1 worm cellular context compared by ENCODE assay signal in genomic region chrII:10861723-10862486, ce11.
TF ChIP-seq lines count a peak whose summit lies in the region.

No protein-coding gene starts in this region.

TF ChIP-seq in whole organism, L1 larva, 84 proteins besides CTCF, POLR2A, EP300 and RAD21 (continued from another document):
- TF ChIP-seq zag-1 (tag; optimal IDR thresholded peaks at IDR 0.05; lab: Kevin White, UChicago) (no peak), nhr-85 (tag; lab: Kevin White, UChicago) (peak; percentile 74), dsc-1 (tag; optimal IDR thresholded peaks at IDR 0.05; lab: Kevin White, UChicago) (no peak), snu-23 (GFP tag; optimal IDR thresholded peaks at IDR 0.05; lab: Kevin White, UChicago) (no peak), sox-4 (tag; optimal IDR thresholded peaks at IDR 0.05; lab: Kevin White, UChicago) (no peak), unc-98 (GFP tag; IDR thresholded peaks at IDR 0.05; lab: Robert Waterston, UW) (no peak), unc-30 (tag; optimal IDR thresholded peaks at IDR 0.05; lab: Kevin White, UChicago) (no peak), mab-9 (GFP tag; IDR thresholded peaks at IDR 0.05; lab: Robert Waterston, UW) (no peak), ama-1 (optimal IDR thresholded peaks at IDR 0.05; lab: Kevin White, UChicago) (no peak), lin-14 (GFP tag; optimal IDR thresholded peaks at IDR 0.05; lab: Kevin White, UChicago) (peak; percentile 34), tlp-1 (tag; optimal IDR thresholded peaks at IDR 0.05; lab: Kevin White, UChicago) (no peak), lsy-2 (tag; optimal IDR thresholded peaks at IDR 0.05; lab: Kevin White, UChicago) (no peak), grh-1 (GFP tag; IDR thresholded peaks at IDR 0.05; lab: Robert Waterston, UW) (peak; percentile 62), vab-15 (tag; optimal IDR thresholded peaks at IDR 0.05; lab: Kevin White, UChicago) (no peak), sup-37 (GFP tag; optimal IDR thresholded peaks at IDR 0.05; lab: Kevin White, UChicago) (no peak), C34B4.2 (tag; optimal IDR thresholded peaks at IDR 0.05; lab: Kevin White, UChicago) (no peak), unc-86 (tag; optimal IDR thresholded peaks at IDR 0.05; lab: Kevin White, UChicago) (no peak), ceh-90 (tag; optimal IDR thresholded peaks at IDR 0.05; lab: Kevin White, UChicago) (no peak), jun-1 (tag; optimal IDR thresholded peaks at IDR 0.05; lab: Kevin White, UChicago) (no peak), egl-27 (tag; optimal IDR thresholded peaks at IDR 0.05; lab: Kevin White, UChicago) (no peak), ztf-4 (tag; optimal IDR thresholded peaks at IDR 0.05; lab: Kevin White, UChicago) (no peak), mdl-1 (tag; optimal IDR thresholded peaks at IDR 0.05; lab: Kevin White, UChicago) (peak in 1 of 2 experiments; percentile 12), lin-35 (GFP tag; optimal IDR thresholded peaks at IDR 0.05; lab: Kevin White, UChicago) (peak in 1 of 2 experiments; percentile 36), nhr-11 (tag; optimal IDR thresholded peaks at IDR 0.05; lab: Kevin White, UChicago) (no peak)
